Fruit fly (Drosophila melanogaster) whole organism, embryonic: ENCODE data around the gene CG6790.
A peak's percentile ranks its signal among the peaks of the same experiment; 100 is the strongest.

Experiments used
- CG10321 ChIP-seq: fragments of 200-800 bp; sonication (Bioruptor generic); IDR thresholded peaks from 2 replicates; pipeline ENCODE4 v1.3.6; 2022; ENCODE audit warnings: missing biosample characterization, missing genetic modification characterization
- CG11504 ChIP-seq: fragments of 200-800 bp; sonication (Bioruptor generic); optimal IDR thresholded peaks from 3 replicates; lab custom pipeline; 2019; ENCODE audit warnings: missing biosample characterization, mild to moderate bottlenecking, missing genetic modification characterization, moderate library complexity
- CG11560 ChIP-seq: fragments of 200-800 bp; sonication (Bioruptor generic); IDR thresholded peaks from 3 replicates; pipeline ENCODE4 v1.3.6; 2022; ENCODE audit warnings: missing biosample characterization, missing genetic modification characterization
- CG12155 ChIP-seq: fragments of 200-800 bp; sonication (Bioruptor generic); optimal IDR thresholded peaks from 3 replicates; lab custom pipeline; 2016; ENCODE audit warnings: missing biosample characterization, missing genetic modification characterization
- CG12219 ChIP-seq: fragments of 200-800 bp; sonication (Bioruptor generic); optimal IDR thresholded peaks from 3 replicates; lab custom pipeline; 2018; ENCODE audit warnings: missing biosample characterization, mild to moderate bottlenecking, missing genetic modification characterization
- CG12391 ChIP-seq: fragments of 200-800 bp; sonication (Bioruptor generic); optimal IDR thresholded peaks from 3 replicates; lab custom pipeline; 2018; ENCODE audit warnings: missing biosample characterization, mild to moderate bottlenecking, missing genetic modification characterization, moderate library complexity
- CG13894 ChIP-seq: fragments of 200-800 bp; sonication (Bioruptor generic); optimal IDR thresholded peaks from 3 replicates; lab custom pipeline; 2018; ENCODE audit warnings: missing biosample characterization, mild to moderate bottlenecking, missing genetic modification characterization, moderate library complexity
- CG15601 ChIP-seq: fragments of 200-800 bp; sonication (Bioruptor generic); optimal IDR thresholded peaks from 3 replicates; lab custom pipeline; 2019; ENCODE audit warnings: missing biosample characterization, mild to moderate bottlenecking, missing genetic modification characterization, moderate library complexity
- CG17568 ChIP-seq: fragments of 200-800 bp; sonication (Bioruptor generic); optimal IDR thresholded peaks from 2 replicates; lab custom pipeline; 2018; ENCODE audit warnings: missing biosample characterization, mild to moderate bottlenecking, missing genetic modification characterization, moderate library complexity
- CG18619 ChIP-seq: fragments of 200-800 bp; sonication (Bioruptor generic); optimal IDR thresholded peaks from 3 replicates; lab custom pipeline; 2017; ENCODE audit warnings: missing biosample characterization, mild to moderate bottlenecking, missing genetic modification characterization
- CG2116 ChIP-seq: fragments of 200-800 bp; sonication (Bioruptor generic); optimal IDR thresholded peaks from 3 replicates; lab custom pipeline; 2018; ENCODE audit warnings: missing biosample characterization, mild to moderate bottlenecking, missing genetic modification characterization
- CG31365 ChIP-seq: fragments of 200-800 bp; sonication (Bioruptor generic); optimal IDR thresholded peaks from 2 replicates; lab custom pipeline; 2018; ENCODE audit warnings: missing biosample characterization, mild to moderate bottlenecking, missing genetic modification characterization
- CG34422 ChIP-seq: fragments of 200-800 bp; sonication (Bioruptor generic); IDR thresholded peaks from 3 replicates; pipeline ENCODE4 v1.3.6; 2022; ENCODE audit warnings: missing biosample characterization, missing genetic modification characterization
- CG42726 ChIP-seq: fragments of 200-800 bp; sonication (Bioruptor generic); IDR thresholded peaks from 2 replicates; pipeline ENCODE4 v1.3.6; 2022; ENCODE audit warnings: missing biosample characterization, missing genetic modification characterization; ENCODE audit not compliant: partially characterized antibody
- CG6854 ChIP-seq: fragments of 200-800 bp; sonication (Bioruptor generic); optimal IDR thresholded peaks from 3 replicates; lab custom pipeline; 2017; ENCODE audit warnings: missing biosample characterization, mild to moderate bottlenecking, missing genetic modification characterization
- CG7556 ChIP-seq: fragments of 200-800 bp; sonication (Bioruptor generic); optimal IDR thresholded peaks from 2 replicates; lab custom pipeline; 2017; ENCODE audit warnings: missing biosample characterization, mild to moderate bottlenecking, missing genetic modification characterization
- CG7963 ChIP-seq: fragments of 200-800 bp; sonication (Bioruptor generic); IDR thresholded peaks from 3 replicates; pipeline ENCODE4 v1.3.6; 2022; ENCODE audit warnings: missing biosample characterization, missing genetic modification characterization; ENCODE audit not compliant: partially characterized antibody
- CG8281 ChIP-seq: fragments of 200-800 bp; sonication (Bioruptor generic); optimal IDR thresholded peaks from 2 replicates; lab custom pipeline; 2018; ENCODE audit warnings: missing biosample characterization, mild to moderate bottlenecking, missing genetic modification characterization, moderate library complexity
- CG9609 ChIP-seq: fragments of 200-800 bp; sonication (Bioruptor generic); optimal IDR thresholded peaks from 3 replicates; lab custom pipeline; 2016; ENCODE audit warnings: missing biosample characterization, missing genetic modification characterization
- D ChIP-seq, 2 experiments: fragments of 200-800 bp in 1 of 2; fragments of >200 bp in 1 of 2; sonication (Bioruptor generic) in 1 of 2; optimal IDR thresholded peaks; 2 replicates in 1 of 2; 3 replicates in 1 of 2; lab custom pipeline; 2017; ENCODE audit warnings: mild to moderate bottlenecking in 1 of 2, missing biosample characterization in 1 of 2, missing genetic modification characterization in 1 of 2, missing genetic modification reagents in 1 of 2
- Dip3 ChIP-seq: fragments of 200-800 bp; sonication (Bioruptor generic); optimal IDR thresholded peaks from 3 replicates; lab custom pipeline; 2016; ENCODE audit warnings: missing biosample characterization, missing genetic modification characterization
- Dref ChIP-seq: fragments of 200-800 bp; sonication (Bioruptor generic); IDR thresholded peaks from 2 replicates; pipeline ENCODE4 v1.3.6; 2022; ENCODE audit warnings: missing biosample characterization, missing genetic modification characterization
- Gug ChIP-seq: fragments of 200-800 bp; sonication (Bioruptor generic); IDR thresholded peaks from 4 replicates; pipeline ENCODE4 v1.3.6; 2022; ENCODE audit warnings: missing biosample characterization, missing genetic modification characterization
- H2.0 ChIP-seq: fragments of 200-800 bp; sonication (Bioruptor generic); IDR thresholded peaks from 2 replicates; pipeline ENCODE4 v1.3.6; 2022; ENCODE audit warnings: missing biosample characterization, missing genetic modification characterization
- HLH54F ChIP-seq: fragments of 200-800 bp; sonication (Bioruptor generic); optimal IDR thresholded peaks from 3 replicates; lab custom pipeline; 2016; ENCODE audit warnings: missing biosample characterization, missing genetic modification characterization
- HLHmδ ChIP-seq: fragments of 200-800 bp; sonication (Bioruptor generic); optimal IDR thresholded peaks from 2 replicates; lab custom pipeline; 2018; ENCODE audit warnings: missing biosample characterization, mild to moderate bottlenecking, missing genetic modification characterization, moderate library complexity
- Hmr ChIP-seq: fragments of 200-800 bp; sonication (Bioruptor generic); optimal IDR thresholded peaks from 3 replicates; lab custom pipeline; 2017; ENCODE audit warnings: mild to moderate bottlenecking, missing biosample characterization, missing genetic modification reagents, missing genetic modification characterization
- Hr39 ChIP-seq: fragments of >200 bp; optimal IDR thresholded peaks from 2 replicates; lab custom pipeline; 2017
- Nf-YB ChIP-seq: fragments of 200-800 bp; sonication (Bioruptor generic); optimal IDR thresholded peaks from 3 replicates; lab custom pipeline; 2019; ENCODE audit warnings: missing biosample characterization, mild to moderate bottlenecking, missing genetic modification characterization, moderate library complexity
- Sry-β ChIP-seq: fragments of 200-800 bp; sonication (Bioruptor generic); optimal IDR thresholded peaks from 2 replicates; lab custom pipeline; 2018; ENCODE audit warnings: missing biosample characterization, mild to moderate bottlenecking, missing genetic modification characterization, moderate library complexity
- br ChIP-seq: fragments of >200 bp; optimal IDR thresholded peaks from 2 replicates; lab custom pipeline; 2017
- btn ChIP-seq: fragments of 200-800 bp; sonication (Bioruptor generic); optimal IDR thresholded peaks from 2 replicates; lab custom pipeline; 2016; ENCODE audit warnings: missing biosample characterization, missing genetic modification characterization
- dan ChIP-seq: fragments of 200-800 bp; sonication (Bioruptor generic); IDR thresholded peaks from 2 replicates; pipeline ENCODE4 v1.3.6; 2022; ENCODE audit warnings: missing biosample characterization, missing genetic modification characterization
- dimm ChIP-seq: fragments of 200-800 bp; sonication (Bioruptor generic); IDR thresholded peaks from 2 replicates; pipeline ENCODE4 v1.3.6; 2022; ENCODE audit warnings: missing biosample characterization, missing genetic modification characterization
- eve ChIP-seq, 2 experiments: fragments of >200 bp; optimal IDR thresholded peaks; 2 replicates each; lab custom pipeline; 2017; ENCODE audit warnings: missing biosample characterization in 2 of 2, missing genetic modification characterization in 2 of 2
- fd102C ChIP-seq: fragments of 200-800 bp; sonication (Bioruptor generic); optimal IDR thresholded peaks from 2 replicates; lab custom pipeline; 2018; ENCODE audit warnings: missing biosample characterization, mild to moderate bottlenecking, missing genetic modification characterization, moderate library complexity
- fd64A ChIP-seq: fragments of 200-800 bp; sonication (Bioruptor generic); optimal IDR thresholded peaks from 3 replicates; lab custom pipeline; 2018; ENCODE audit warnings: missing biosample characterization, mild to moderate bottlenecking, missing genetic modification characterization
- hbn ChIP-seq: fragments of 200-800 bp; sonication (Bioruptor generic); IDR thresholded peaks from 2 replicates; pipeline ENCODE4 v1.3.6; 2022; ENCODE audit warnings: missing biosample characterization, missing genetic modification characterization; ENCODE audit not compliant: partially characterized antibody
- klu ChIP-seq: fragments of 200-800 bp; sonication (Bioruptor generic); IDR thresholded peaks from 2 replicates; pipeline ENCODE4 v1.3.6; 2022; ENCODE audit warnings: missing biosample characterization, missing genetic modification characterization
- lbe ChIP-seq: fragments of 200-800 bp; sonication (Bioruptor generic); optimal IDR thresholded peaks from 2 replicates; lab custom pipeline; 2016; ENCODE audit warnings: missing biosample characterization, mild to moderate bottlenecking, missing genetic modification characterization
- nmo ChIP-seq: fragments of 200-800 bp; sonication (Bioruptor generic); optimal IDR thresholded peaks from 2 replicates; lab custom pipeline; 2018; ENCODE audit warnings: missing biosample characterization, mild to moderate bottlenecking, missing genetic modification characterization, moderate library complexity
- pfk ChIP-seq: fragments of 200-800 bp; sonication (Bioruptor generic); optimal IDR thresholded peaks from 2 replicates; lab custom pipeline; 2018; ENCODE audit warnings: missing biosample characterization, mild to moderate bottlenecking, missing genetic modification characterization, moderate library complexity
- phol ChIP-seq: fragments of 200-800 bp; sonication (Bioruptor generic); optimal IDR thresholded peaks from 3 replicates; lab custom pipeline; 2018; ENCODE audit warnings: missing biosample characterization, mild to moderate bottlenecking, missing genetic modification characterization, moderate library complexity
- sc ChIP-seq, 3 experiments: fragments of >200 bp in 2 of 3; fragments of 200-800 bp in 1 of 3; sonication (Bioruptor generic) in 1 of 3; optimal IDR thresholded peaks; 2 replicates in 2 of 3; 3 replicates in 1 of 3; lab custom pipeline; 2017; ENCODE audit warnings: mild to moderate bottlenecking in 1 of 3, missing biosample characterization in 1 of 3, missing genetic modification characterization in 1 of 3, missing genetic modification reagents in 1 of 3
- slbo ChIP-seq: fragments of 200-800 bp; sonication (Bioruptor generic); IDR thresholded peaks from 2 replicates; pipeline ENCODE4 v1.3.6; 2022; ENCODE audit warnings: missing biosample characterization, missing genetic modification characterization
- so ChIP-seq: fragments of 200-800 bp; sonication (Bioruptor generic); IDR thresholded peaks from 3 replicates; pipeline ENCODE4 v1.3.6; 2022; ENCODE audit warnings: missing biosample characterization, missing genetic modification characterization
- ttk ChIP-seq: fragments of 200-800 bp; sonication (Bioruptor generic); IDR thresholded peaks from 2 replicates; pipeline ENCODE4 v2.1.2; 2022; ENCODE audit warnings: missing biosample characterization, missing genetic modification characterization
- vfl ChIP-seq: fragments of 200-800 bp; sonication (Bioruptor generic); optimal IDR thresholded peaks from 2 replicates; lab custom pipeline; 2016; ENCODE audit warnings: missing biosample characterization, missing genetic modification characterization

The CG6790 gene

dm6 chr3R:11581340-11582252 is 3.1 kb upstream of the CG6790 start, which contains the start of gene wkd (continued):
- no peak for TF ChIP-seq CG15601 (tag; lab: Kevin White, UChicago)
- peak; percentile 13 for TF ChIP-seq Hmr
- 0 out of 2 replicates have a peak, but pooled peaks have one; percentile 14 for TF ChIP-seq klu (GFP tag; lab: Robert Waterston, UW)
- no peak for TF ChIP-seq CG8281
- no peak for TF ChIP-seq CG11504 (tag; lab: Kevin White, UChicago)
- no peak for TF ChIP-seq Nf-YB (GFP tag; lab: Kevin White, UChicago)
- peak; percentile 53 for TF ChIP-seq CG2116 (GFP tag; lab: Kevin White, UChicago)
- TF ChIP-seq CG6854 (GFP tag; lab: Kevin White, UChicago), result no peak
- TF ChIP-seq btn (GFP tag; lab: Kevin White, UChicago), result no peak
- no peak for TF ChIP-seq H2.0 (GFP tag; lab: Robert Waterston, UW)
- no peak for TF ChIP-seq CG18619 (GFP tag; lab: Kevin White, UChicago)
- TF ChIP-seq CG31365 (tag; lab: Kevin White, UChicago), result no peak
- TF ChIP-seq nmo (GFP tag; lab: Kevin White, UChicago), result peak; percentile 37
- TF ChIP-seq CG17568 (GFP tag; lab: Kevin White, UChicago), result no peak
- TF ChIP-seq Dref (GFP tag; lab: Robert Waterston, UW), result peak; percentile 90
- TF ChIP-seq CG12155 (GFP tag; lab: Kevin White, UChicago), result peak; percentile 58
- no peak for TF ChIP-seq eve (GFP tag; optimal IDR thresholded peaks at IDR 0.05; lab: Kevin White, UChicago)
- no peak for TF ChIP-seq dan
- TF ChIP-seq phol (tag; lab: Kevin White, UChicago), result peak; percentile 26
- TF ChIP-seq CG11560 (tag; lab: Robert Waterston, UW), result no peak
- no peak for TF ChIP-seq CG9609 (GFP tag; lab: Kevin White, UChicago)
- no peak for TF ChIP-seq CG12391 (tag; lab: Kevin White, UChicago)
- TF ChIP-seq CG34422 (GFP tag; lab: Robert Waterston, UW), result 0 out of 3 replicates have a peak, but pooled peaks have one; percentile 22
- no peak for TF ChIP-seq Dip3 (GFP tag; lab: Kevin White, UChicago)
- TF ChIP-seq slbo (GFP tag; lab: Robert Waterston, UW), result no peak
- no peak for TF ChIP-seq dimm (GFP tag; lab: Robert Waterston, UW)
- no peak for TF ChIP-seq CG10321 (GFP tag; lab: Robert Waterston, UW)
- TF ChIP-seq fd64A (GFP tag; lab: Kevin White, UChicago), result no peak
- TF ChIP-seq lbe (GFP tag; lab: Kevin White, UChicago), result no peak
- no peak for TF ChIP-seq Hr39 (lab: Kevin White, UChicago)
- TF ChIP-seq sc (optimal IDR thresholded peaks at IDR 0.05; lab: Kevin White, UChicago), result no peak
- TF ChIP-seq sc (GFP tag; optimal IDR thresholded peaks at IDR 0.05; lab: Kevin White, UChicago), result no peak
- no peak for TF ChIP-seq Gug
- no peak for TF ChIP-seq CG7556 (GFP tag; lab: Kevin White, UChicago)
- peak; percentile 1 for TF ChIP-seq HLH54F
- no peak for TF ChIP-seq HLHmδ (GFP tag; lab: Kevin White, UChicago)
- TF ChIP-seq fd102C (GFP tag; lab: Kevin White, UChicago), result no peak
- peak; percentile 96 for TF ChIP-seq pfk (GFP tag; lab: Kevin White, UChicago)
- TF ChIP-seq vfl (GFP tag; lab: Kevin White, UChicago), result peak; percentile 11
- TF ChIP-seq br, result no peak
- TF ChIP-seq ttk, result no peak
- no peak for TF ChIP-seq CG12219
- peak; percentile 81 for TF ChIP-seq hbn (GFP tag; lab: Robert Waterston, UW)
- no peak for TF ChIP-seq so
- TF ChIP-seq CG42726 (GFP tag; lab: Robert Waterston, UW), result peak; percentile 81
- peak; percentile 68; the same call in 2 of the 3 replicates for TF ChIP-seq CG7963 (GFP tag; lab: Robert Waterston, UW)
- no peak for TF ChIP-seq CG13894
- no peak for TF ChIP-seq Sry-β (GFP tag; lab: Kevin White, UChicago)
- no peak for TF ChIP-seq D (optimal IDR thresholded peaks at IDR 0.05; lab: Kevin White, UChicago)
- no peak for TF ChIP-seq D (GFP tag; optimal IDR thresholded peaks at IDR 0.05; lab: Kevin White, UChicago)
